Worm (Caenorhabditis elegans): ENCODE data around the gene nhr-43.

- no peak for TF ChIP-seq madf-6 (GFP tag; IDR thresholded peaks at IDR 0.05)
- no peak for TF ChIP-seq T26A5.8 (tag; optimal IDR thresholded peaks at IDR 0.05)
- no peak for TF ChIP-seq nhr-90 (tag; optimal IDR thresholded peaks at IDR 0.05)
- no peak for TF ChIP-seq dpl-1 (GFP tag; optimal IDR thresholded peaks at IDR 0.05)
- no peak for TF ChIP-seq nhr-179 (tag; optimal IDR thresholded peaks at IDR 0.05)
- no peak for TF ChIP-seq xnd-1 (tag; optimal IDR thresholded peaks at IDR 0.05)
- TF ChIP-seq let-607 (tag; optimal IDR thresholded peaks at IDR 0.05), result no peak
- TF ChIP-seq nhr-120 (GFP tag; IDR thresholded peaks at IDR 0.05), result no peak
- peak; percentile 9 for TF ChIP-seq K12H6.12 (tag; optimal IDR thresholded peaks at IDR 0.05)
Observed at ce11 chrIV:11871083-11871482, 28.3 kb upstream of the nhr-43 start.
